Worm (Caenorhabditis elegans) whole organism, midembryonic: ENCODE data around the gene col-93.

Source experiments
- T22C8.4 ChIP-seq: fragments of 200-800 bp; sonication (Bioruptor generic); IDR thresholded peaks from 2 replicates; pipeline ENCODE4 v1.3.6; 2022; ENCODE audit warnings: missing genetic modification characterization, missing compliant biosample characterization
- tab-1 ChIP-seq: fragments of 200-800 bp; sonication (Bioruptor generic); IDR thresholded peaks from 2 replicates; pipeline ENCODE4 v1.3.6; 2022; ENCODE audit warnings: missing genetic modification characterization, missing compliant biosample characterization
- ztf-23 ChIP-seq: fragments of 200-800 bp; sonication (Bioruptor generic); IDR thresholded peaks from 2 replicates; pipeline ENCODE4 v1.3.6; 2022; ENCODE audit warnings: missing genetic modification reagents, missing genetic modification characterization, missing compliant biosample characterization

ce11 chrIII:10935944-10936343, 49.5 kb downstream of the col-93 start, which contains the start of gene rle-1:
- no peak for TF ChIP-seq tab-1 (GFP tag; lab: Robert Waterston, UW)
- no peak for TF ChIP-seq ztf-23 (GFP tag; lab: Robert Waterston, UW)
- no peak for TF ChIP-seq T22C8.4
